Fruit fly (Drosophila melanogaster) whole organism, embryonic: ENCODE measurements around the gene ric8a.

ENCODE experiments used
- CG13894 ChIP-seq: fragments of 200-800 bp; sonication (Bioruptor generic); optimal IDR thresholded peaks from 3 replicates; lab custom pipeline; 2018; ENCODE audit warnings: missing biosample characterization, mild to moderate bottlenecking, missing genetic modification characterization, moderate library complexity
- CG33557 ChIP-seq: fragments of 200-800 bp; sonication (Bioruptor generic); optimal IDR thresholded peaks from 2 replicates; lab custom pipeline; 2019; ENCODE audit warnings: missing biosample characterization, mild to moderate bottlenecking, missing genetic modification characterization, moderate library complexity
- CG6791 ChIP-seq: fragments of 200-800 bp; sonication (Bioruptor generic); IDR thresholded peaks from 3 replicates; pipeline ENCODE4 v1.3.6; 2022; ENCODE audit warnings: missing biosample characterization, missing genetic modification characterization; ENCODE audit not compliant: partially characterized antibody
- Optix ChIP-seq: fragments of 200-800 bp; sonication (Bioruptor generic); IDR thresholded peaks from 3 replicates; pipeline ENCODE4 v1.3.6; 2022; ENCODE audit warnings: missing biosample characterization, missing genetic modification characterization
- luna ChIP-seq: fragments of 200-800 bp; sonication (Bioruptor generic); optimal IDR thresholded peaks from 2 replicates; lab custom pipeline; 2016; ENCODE audit warnings: missing biosample characterization, missing genetic modification characterization
- sob ChIP-seq: fragments of 200-800 bp; sonication (Bioruptor generic); IDR thresholded peaks from 2 replicates; pipeline ENCODE4 v1.3.6; 2022; ENCODE audit warnings: missing biosample characterization, missing genetic modification characterization

DNA sequence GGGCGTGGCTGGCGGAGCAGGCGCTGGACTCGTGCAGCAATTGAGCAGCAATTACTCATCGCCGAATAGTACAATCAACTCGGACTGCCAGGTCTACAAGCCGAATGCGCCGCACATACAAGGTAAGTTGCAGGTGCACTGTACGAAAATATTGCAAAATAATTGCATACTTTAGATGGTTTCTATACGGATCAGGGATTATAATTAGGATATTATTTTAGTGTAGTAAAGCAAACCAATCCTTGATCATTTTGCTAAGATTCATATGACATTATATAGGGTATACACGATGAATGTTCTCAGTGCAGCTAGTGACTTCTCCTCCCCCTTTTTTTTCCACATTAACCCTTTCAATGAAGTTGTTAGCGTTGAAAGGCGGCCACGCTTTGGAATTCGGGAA lies 39.5 kb downstream of the ric8a start:
- no peak for TF ChIP-seq CG13894 (tag; lab: Kevin White, UChicago)
- TF ChIP-seq CG33557 (GFP tag; lab: Kevin White, UChicago): no peak
- TF ChIP-seq sob (GFP tag; lab: Robert Waterston, UW): no peak
- no peak for TF ChIP-seq Optix (GFP tag; lab: Robert Waterston, UW)
- TF ChIP-seq CG6791 (GFP tag; lab: Robert Waterston, UW): no peak
- no peak for TF ChIP-seq luna (GFP tag; lab: Kevin White, UChicago)
